Worm (Caenorhabditis elegans): Measurements from ENCODE around the gene T22F3.12.

T22F3.12 gene

ce11 chrV:3634293-3635016, 42.5 kb upstream of the T22F3.12 start (continued):
- TF ChIP-seq mab-5 (tag; optimal IDR thresholded peaks at IDR 0.05) = no peak
- no peak for TF ChIP-seq snpc-4 (tag; optimal IDR thresholded peaks at IDR 0.05)
- TF ChIP-seq dmd-4 (tag; optimal IDR thresholded peaks at IDR 0.05) = no peak
- peak; percentile 24 for TF ChIP-seq nhr-129 (tag; optimal IDR thresholded peaks at IDR 0.05)
- no peak for TF ChIP-seq zag-1 (tag; optimal IDR thresholded peaks at IDR 0.05)
- no peak for TF ChIP-seq ZK546.5 (tag; optimal IDR thresholded peaks at IDR 0.05)
- no peak for TF ChIP-seq elt-3 (tag; optimal IDR thresholded peaks at IDR 0.05)
- no peak for TF ChIP-seq nhr-77 (tag; optimal IDR thresholded peaks at IDR 0.05)
- TF ChIP-seq Y55F3AM.14 (GFP tag; optimal IDR thresholded peaks at IDR 0.05) = no peak
- no peak for TF ChIP-seq alr-1 (tag; optimal IDR thresholded peaks at IDR 0.05)
- TF ChIP-seq nhr-11 (tag; optimal IDR thresholded peaks at IDR 0.05) = no peak

- TF ChIP-seq blmp-1 (tag; optimal IDR thresholded peaks at IDR 0.05; ENCODE audit: insufficient read depth) (no peak), egl-27 (tag; optimal IDR thresholded peaks at IDR 0.05) (no peak), mdl-1 (tag; optimal IDR thresholded peaks at IDR 0.05) (no peak)
These were observed 41.0 kb upstream of the T22F3.12 start, which contains the start of gene F59B1.2 for ce11 chrV:3633041-3633440. F59B1.2 (plus strand) TSS chrV:3633341.

ce11 chrV:3632249-3633030, 40.4 kb upstream of the T22F3.12 start:
- TF ChIP-seq nhr-6 (tag; optimal IDR thresholded peaks at IDR 0.05) (no peak), nhr-129 (tag; optimal IDR thresholded peaks at IDR 0.05) (peak; percentile 38), ceh-82 (tag; optimal IDR thresholded peaks at IDR 0.05) (no peak), elt-3 (tag; optimal IDR thresholded peaks at IDR 0.05) (no peak), lin-39 (tag; optimal IDR thresholded peaks at IDR 0.05) (no peak), sma-9 (GFP tag; optimal IDR thresholded peaks at IDR 0.05) (peak; percentile 68), sma-9 (tag; optimal IDR thresholded peaks at IDR 0.05) (no peak), fos-1 (tag; optimal IDR thresholded peaks at IDR 0.05) (peak; percentile 46), gmeb-1 (tag; optimal IDR thresholded peaks at IDR 0.05) (peak; percentile 21), crh-2 (tag; optimal IDR thresholded peaks at IDR 0.05) (peak; percentile 48), nhr-25 (tag; optimal IDR thresholded peaks at IDR 0.05) (no peak), F13H6.1 (tag; optimal IDR thresholded peaks at IDR 0.05) (peak; percentile 15), ama-1 (optimal IDR thresholded peaks at IDR 0.05) (no peak)

- TF ChIP-seq unc-62 (GFP tag; optimal IDR thresholded peaks at IDR 0.05) (no peak), nhr-77 (tag; optimal IDR thresholded peaks at IDR 0.05) (no peak)
These were observed 39.6 kb upstream of the T22F3.12 start, which contains the start of gene F59B1.6 for ce11 chrV:3631591-3631990. F59B1.6 (minus strand) TSS chrV:3631691.

ce11 chrV:3626944-3627343, 34.9 kb upstream of the T22F3.12 start, which contains the start of gene F59B1.4:
F59B1.4 (minus strand) TSS chrV:3627044.
- TF ChIP-seq fos-1 (tag; optimal IDR thresholded peaks at IDR 0.05) = no peak
- no peak for TF ChIP-seq nhr-21 (tag; optimal IDR thresholded peaks at IDR 0.05)
- TF ChIP-seq unc-55 (GFP tag; optimal IDR thresholded peaks at IDR 0.05) = no peak
- no peak for TF ChIP-seq nhr-77 (tag; optimal IDR thresholded peaks at IDR 0.05)
- no peak for TF ChIP-seq F13H6.1 (tag; optimal IDR thresholded peaks at IDR 0.05)
- TF ChIP-seq snpc-4 (tag; optimal IDR thresholded peaks at IDR 0.05) = no peak
- no peak for TF ChIP-seq elt-1 (tag; optimal IDR thresholded peaks at IDR 0.05)
- TF ChIP-seq nhr-23 (tag; optimal IDR thresholded peaks at IDR 0.05) = no peak
- no peak for TF ChIP-seq nhr-10 (tag; optimal IDR thresholded peaks at IDR 0.05)
- TF ChIP-seq sma-9 (GFP tag; optimal IDR thresholded peaks at IDR 0.05) = no peak
- TF ChIP-seq sma-9 (tag; optimal IDR thresholded peaks at IDR 0.05) = no peak
- no peak for TF ChIP-seq lsy-2 (tag; optimal IDR thresholded peaks at IDR 0.05)
- no peak for TF ChIP-seq dmd-4 (tag; optimal IDR thresholded peaks at IDR 0.05)
- TF ChIP-seq Y55F3AM.14 (GFP tag; optimal IDR thresholded peaks at IDR 0.05) = no peak
